Fruit fly (Drosophila melanogaster) whole organism, adult: ENCODE data around the gene CG1847.
A peak's percentile ranks its signal among the peaks of the same experiment; 100 is the strongest.

Experiments used
- CG12768 ChIP-seq: fragments of 200-800 bp; sonication (Bioruptor generic); optimal IDR thresholded peaks from 2 replicates; lab custom pipeline; 2017; ENCODE audit warnings: missing biosample characterization, missing genetic modification characterization, mild to moderate bottlenecking, moderate library complexity, missing genetic modification reagents
- CG14711 ChIP-seq: fragments of 200-800 bp; sonication (Bioruptor generic); optimal IDR thresholded peaks from 2 replicates; lab custom pipeline; 2018; ENCODE audit warnings: missing biosample characterization, mild to moderate bottlenecking, missing genetic modification characterization, moderate library complexity
- CG7101 ChIP-seq: fragments of 200-800 bp; sonication (Bioruptor generic); optimal IDR thresholded peaks from 2 replicates; lab custom pipeline; 2018; ENCODE audit warnings: missing biosample characterization, mild to moderate bottlenecking, missing genetic modification characterization, moderate library complexity
- Hr96 ChIP-seq: fragments of 200-800 bp; sonication (Bioruptor generic); optimal IDR thresholded peaks from 2 replicates; lab custom pipeline; 2016; ENCODE audit warnings: missing biosample characterization, missing genetic modification characterization
- Mnt ChIP-seq: fragments of 200-800 bp; sonication (Bioruptor generic); optimal IDR thresholded peaks from 2 replicates; lab custom pipeline; 2016; ENCODE audit warnings: missing biosample characterization, mild to moderate bottlenecking, missing genetic modification characterization
- cic ChIP-seq: fragments of 200-800 bp; sonication (Bioruptor generic); optimal IDR thresholded peaks from 2 replicates; lab custom pipeline; 2017; ENCODE audit warnings: missing biosample characterization, mild to moderate bottlenecking, missing genetic modification characterization, moderate library complexity
- cnc ChIP-seq, 2 experiments: fragments of >200 bp; optimal IDR thresholded peaks; 2 replicates each; lab custom pipeline; 2017
- ovo ChIP-seq: fragments of 200-800 bp; sonication (Bioruptor generic); optimal IDR thresholded peaks from 2 replicates; lab custom pipeline; 2016; ENCODE audit warnings: missing biosample characterization, missing genetic modification characterization
- toe ChIP-seq: fragments of 200-800 bp; sonication (Bioruptor generic); optimal IDR thresholded peaks from 2 replicates; lab custom pipeline; 2016; ENCODE audit warnings: missing biosample characterization, missing genetic modification characterization

DNA sequence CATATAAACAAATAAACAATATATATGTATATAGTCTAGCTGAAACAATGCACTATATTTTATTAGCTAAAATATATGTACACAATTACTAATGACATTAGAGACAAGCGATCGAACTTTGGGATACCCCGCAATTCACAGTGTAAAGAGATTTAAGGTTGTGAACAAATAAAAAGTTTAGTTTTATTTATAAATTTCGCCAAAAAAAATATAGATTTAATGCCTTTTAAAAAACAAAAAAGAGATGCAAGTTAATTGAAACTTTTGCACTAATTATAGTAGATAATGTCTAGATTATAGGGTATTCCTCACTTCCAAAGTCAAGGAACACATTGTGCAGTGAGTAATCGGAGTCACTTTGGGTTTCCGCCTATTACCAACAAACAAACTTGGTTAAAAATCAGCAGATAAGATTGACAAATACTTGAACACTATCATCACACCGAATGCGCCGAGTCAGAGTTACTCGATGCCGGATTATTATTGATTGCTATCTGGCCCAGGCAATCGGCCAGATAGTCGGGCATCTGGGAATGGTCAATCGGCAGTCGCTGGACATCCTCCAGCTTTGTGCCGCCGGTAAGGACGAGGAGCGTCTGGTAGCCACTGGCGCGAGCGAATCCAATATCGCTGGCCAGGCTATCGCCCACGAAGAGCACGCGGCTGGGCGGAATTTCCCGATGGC, 6.3 kb downstream of the CG1847 start:
- TF ChIP-seq Mnt (GFP tag; lab: Kevin White, UChicago) (no peak), ovo (GFP tag; lab: Kevin White, UChicago) (no peak), cic (no peak), toe (GFP tag; lab: Kevin White, UChicago) (no peak), Hr96 (GFP tag; lab: Kevin White, UChicago) (no peak), CG12768 (no peak), CG7101 (tag; lab: Kevin White, UChicago) (peak; percentile 35), CG14711 (tag; lab: Kevin White, UChicago) (no peak), cnc (optimal IDR thresholded peaks at IDR 0.05; lab: Kevin White, UChicago) (no peak)
